Fruit fly (Drosophila melanogaster) whole organism, prepupa: ENCODE measurements around the gene eIF4E6.

Experiments used
- CG16779 ChIP-seq: fragments of 200-800 bp; sonication (Bioruptor generic); optimal IDR thresholded peaks from 3 replicates; lab custom pipeline; 2017; ENCODE audit warnings: missing biosample characterization, mild to moderate bottlenecking, missing genetic modification characterization
- Lpt ChIP-seq: fragments of 200-800 bp; sonication (Bioruptor generic); optimal IDR thresholded peaks from 3 replicates; lab custom pipeline; 2016; ENCODE audit warnings: missing biosample characterization, missing genetic modification characterization
- cyc ChIP-seq: fragments of 200-800 bp; sonication (Bioruptor generic); optimal IDR thresholded peaks from 3 replicates; lab custom pipeline; 2016; ENCODE audit warnings: missing biosample characterization, missing genetic modification characterization

DNA sequence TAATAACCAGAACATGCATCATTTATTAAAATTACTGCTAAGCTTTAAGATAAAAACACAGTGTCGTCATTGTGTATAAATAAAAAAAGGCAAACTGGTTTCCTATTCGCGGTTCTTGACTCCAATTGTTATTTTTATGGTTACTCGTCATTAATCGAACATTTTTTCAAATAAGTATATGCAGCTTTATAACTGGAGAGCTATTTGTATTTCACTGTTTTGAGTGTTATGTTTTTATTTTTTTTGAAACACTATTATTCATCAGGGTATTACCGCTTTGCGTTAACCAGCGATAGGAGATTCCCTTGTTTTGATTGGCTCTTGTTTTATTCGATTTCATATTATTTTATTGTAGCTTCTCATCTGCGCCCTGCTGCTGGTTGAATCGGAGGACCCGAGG lies 15.8 kb downstream of the eIF4E6 start:
- TF ChIP-seq cyc (GFP tag; lab: Kevin White, UChicago), result no peak
- no peak for TF ChIP-seq CG16779 (tag; lab: Kevin White, UChicago)
- TF ChIP-seq Lpt (GFP tag; lab: Kevin White, UChicago), result no peak
